Fruit fly (Drosophila melanogaster): ENCODE measurements around the gene CG11601.

The CG11601 gene

DNA sequence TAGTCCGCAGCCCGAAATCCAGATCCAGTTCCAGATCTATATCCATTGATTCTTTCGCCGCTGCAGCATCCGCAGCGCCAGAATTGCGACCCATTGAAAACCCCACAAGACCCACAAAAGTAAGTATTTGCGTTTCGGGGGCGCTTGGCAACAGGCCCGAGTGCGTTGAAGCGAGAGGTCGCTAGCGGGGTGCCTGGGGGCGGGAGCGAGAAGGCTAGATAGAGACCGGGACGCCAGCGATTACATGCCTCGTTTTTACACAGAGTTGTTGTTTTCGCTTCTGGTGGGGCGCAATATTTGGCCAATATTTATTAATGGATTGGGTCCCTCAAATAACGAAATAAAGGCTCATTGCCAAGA lies 15.2 kb upstream of the CG11601 start:
- TF ChIP-seq Pif1A (GFP tag; optimal IDR thresholded peaks at IDR 0.05) (no peak), fd96Ca (GFP tag; IDR thresholded peaks at IDR 0.05) (peak; percentile 16; the same call in 1 of the 3 replicates), CG32121 (GFP tag; IDR thresholded peaks at IDR 0.05) (peak; percentile 62; the same call in 1 of the 2 replicates), CG34367 (tag; optimal IDR thresholded peaks at IDR 0.05) (no peak), CG13204 (GFP tag; optimal IDR thresholded peaks at IDR 0.05) (peak; percentile 79), EcR (GFP tag; optimal IDR thresholded peaks at IDR 0.05) (no peak), Ets98B (GFP tag; IDR thresholded peaks at IDR 0.05) (peak; percentile 22; the same call in 1 of the 2 replicates), CG14655 (GFP tag; optimal IDR thresholded peaks at IDR 0.05) (no peak)

DNA sequence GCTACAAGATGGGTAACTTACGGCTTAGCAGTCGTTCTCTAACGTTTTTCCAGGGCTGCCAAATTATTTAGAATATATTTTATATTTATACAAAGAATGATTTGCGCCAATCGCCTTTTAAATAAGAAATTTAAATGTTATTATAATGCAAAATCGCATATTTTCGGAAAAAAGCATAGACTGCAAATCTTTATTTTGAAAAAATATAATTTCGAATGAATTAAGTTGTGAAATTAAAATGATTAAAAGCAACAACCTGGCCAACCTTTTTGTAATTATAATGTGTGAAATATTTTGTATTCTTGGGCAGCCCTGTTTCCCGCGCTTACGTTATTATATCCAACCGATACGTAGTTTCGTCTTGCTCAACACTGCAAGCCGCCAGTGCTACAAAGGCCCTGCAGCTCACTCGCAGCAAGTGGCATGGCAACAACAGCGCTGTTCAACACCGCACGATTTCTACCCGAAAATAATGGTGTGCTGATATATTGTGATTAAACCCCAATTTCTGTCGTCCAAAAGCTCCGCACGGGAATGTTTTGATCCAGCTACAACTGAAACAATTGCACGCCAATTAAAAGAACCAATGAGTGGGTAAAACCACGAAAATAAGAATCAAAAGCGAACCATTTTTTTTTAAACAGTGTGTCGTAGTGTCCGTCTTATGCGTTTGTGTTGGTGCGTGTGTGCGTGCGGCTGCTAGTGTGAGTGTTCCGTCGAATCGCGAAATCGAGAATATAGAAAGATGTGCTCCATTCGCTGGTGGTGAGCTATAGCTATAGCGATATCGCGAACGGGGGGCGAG lies 14.6 kb upstream of the CG11601 start, which contains the start of gene Pi3K21B:
Gene Pi3K21B, plus strand, starts transcription at position 401 of the 805 bp plus-strand sequence.
- TF ChIP-seq CG13204 (GFP tag; optimal IDR thresholded peaks at IDR 0.05), result no peak
- peak; percentile 79 for TF ChIP-seq CG10348 (GFP tag; IDR thresholded peaks at IDR 0.05)
- no peak for TF ChIP-seq EcR (GFP tag; optimal IDR thresholded peaks at IDR 0.05)
- peak; percentile 48; the same call in 1 of the 2 replicates for TF ChIP-seq rn (GFP tag; IDR thresholded peaks at IDR 0.05)
- TF ChIP-seq D1 (tag; optimal IDR thresholded peaks at IDR 0.05), result no peak
- TF ChIP-seq CG9948 (tag; optimal IDR thresholded peaks at IDR 0.05), result peak; percentile 83
- TF ChIP-seq CG4496 (GFP tag; IDR thresholded peaks at IDR 0.05), result peak; percentile 85
- TF ChIP-seq Snoo (tag; optimal IDR thresholded peaks at IDR 0.05), result peak; percentile 89
- TF ChIP-seq CG34367 (tag; optimal IDR thresholded peaks at IDR 0.05), result peak; percentile 80
- peak; percentile 73 for TF ChIP-seq Ets98B (GFP tag; IDR thresholded peaks at IDR 0.05)
- TF ChIP-seq Pif1A (GFP tag; optimal IDR thresholded peaks at IDR 0.05), result peak; percentile 83
- no peak for TF ChIP-seq CG14655 (GFP tag; optimal IDR thresholded peaks at IDR 0.05)
- peak; percentile 67; the same call in 1 of the 2 replicates for TF ChIP-seq CG32121 (GFP tag; IDR thresholded peaks at IDR 0.05)
- peak; percentile 75 for TF ChIP-seq CG17806 (tag; optimal IDR thresholded peaks at IDR 0.05)
- peak; percentile 63 for TF ChIP-seq CG12605 (GFP tag; IDR thresholded peaks at IDR 0.05)
- peak; percentile 71 for TF ChIP-seq CG8301 (tag; optimal IDR thresholded peaks at IDR 0.05)
- no peak for TF ChIP-seq gl (tag; optimal IDR thresholded peaks at IDR 0.05)
- TF ChIP-seq Pif1B (GFP tag; optimal IDR thresholded peaks at IDR 0.05), result peak; percentile 53
- TF ChIP-seq CG8159 (tag; optimal IDR thresholded peaks at IDR 0.05), result peak; percentile 87
- TF ChIP-seq CG15710 (tag; optimal IDR thresholded peaks at IDR 0.05), result peak; percentile 90
- TF ChIP-seq fd96Ca (GFP tag; IDR thresholded peaks at IDR 0.05), result peak; percentile 54; the same call in 1 of the 3 replicates

DNA sequence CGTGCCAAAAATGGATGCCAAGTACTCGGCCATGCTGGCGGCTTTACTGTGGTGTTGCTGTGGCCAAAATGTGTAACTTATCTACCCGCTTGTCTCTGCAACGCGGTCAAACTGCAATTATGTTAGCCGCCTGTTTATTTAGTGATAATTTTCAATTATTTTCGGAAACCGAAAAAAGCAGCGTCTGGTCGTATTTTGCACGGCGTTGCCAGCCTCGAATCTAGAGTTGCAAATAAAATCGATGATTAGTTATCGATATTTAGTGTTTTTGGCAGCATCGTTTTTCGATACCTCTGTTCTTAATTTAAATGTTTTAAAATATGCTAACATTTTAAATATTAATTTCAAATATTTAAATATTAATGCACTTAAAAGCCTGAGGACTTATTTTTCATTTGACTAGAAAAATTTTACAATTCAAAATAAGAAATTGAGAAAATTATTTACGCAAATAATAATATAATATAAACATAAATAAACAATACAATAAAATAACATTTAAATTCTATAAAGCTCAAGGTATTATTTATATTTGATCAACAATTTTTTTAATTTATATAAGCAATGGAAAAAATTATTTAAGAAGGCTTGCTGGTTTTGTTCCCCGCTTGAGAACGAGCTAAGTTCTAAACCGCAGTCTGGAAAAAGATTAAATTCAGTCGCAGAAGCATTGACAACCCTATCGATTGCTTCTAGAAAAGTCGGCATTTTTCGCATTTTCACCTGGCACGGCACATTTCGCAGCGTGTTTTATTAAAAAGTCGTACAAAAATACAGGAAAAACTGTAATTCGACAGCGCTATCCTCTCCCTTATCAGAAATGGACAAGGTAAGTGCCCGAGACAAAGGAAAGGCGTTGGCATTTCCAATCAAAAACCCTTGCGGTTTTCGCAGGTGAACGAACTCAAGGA lies 11.6 kb upstream of the CG11601 start, which contains the start of the genes U2af38 and Stip1:
Gene U2af38, minus strand, starts transcription at position 230 of the 911 bp plus-strand sequence.
Gene Stip1, plus strand, starts transcription at position 671 of the 911 bp plus-strand sequence.
- no peak for TF ChIP-seq CG14655 (GFP tag; optimal IDR thresholded peaks at IDR 0.05)
- no peak for TF ChIP-seq CG8159 (tag; optimal IDR thresholded peaks at IDR 0.05)
- TF ChIP-seq CG8301 (tag; optimal IDR thresholded peaks at IDR 0.05), result no peak
- TF ChIP-seq CG9948 (tag; optimal IDR thresholded peaks at IDR 0.05), result no peak
- TF ChIP-seq gl (tag; optimal IDR thresholded peaks at IDR 0.05), result no peak
- TF ChIP-seq EcR (GFP tag; optimal IDR thresholded peaks at IDR 0.05), result peak; percentile 99
- no peak for TF ChIP-seq Pif1A (GFP tag; optimal IDR thresholded peaks at IDR 0.05)

DNA sequence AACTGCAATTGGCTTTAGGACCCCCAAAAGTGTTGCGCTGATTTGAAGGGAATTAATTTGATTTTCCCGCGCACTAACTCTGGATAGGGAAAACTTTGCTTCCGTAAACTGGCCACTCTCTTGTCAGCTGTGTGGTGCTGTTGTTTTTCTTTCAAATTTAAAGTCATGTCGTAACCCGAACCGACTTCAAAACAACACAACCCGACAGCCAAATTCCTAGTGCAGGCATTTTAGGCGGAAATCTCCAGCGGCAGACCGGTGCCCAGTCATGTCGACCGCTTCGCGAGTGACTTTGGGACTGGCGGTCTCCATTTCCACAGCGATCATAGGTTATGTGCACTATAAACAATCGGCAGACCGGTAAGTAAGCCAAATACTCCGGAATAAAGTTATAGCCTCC lies 9.2 kb upstream of the CG11601 start, which contains the start of gene CG11562:
Gene CG11562, plus strand, starts transcription at position 119 of the 400 bp plus-strand sequence.
- no peak for TF ChIP-seq Pif1A (GFP tag; optimal IDR thresholded peaks at IDR 0.05)

DNA sequence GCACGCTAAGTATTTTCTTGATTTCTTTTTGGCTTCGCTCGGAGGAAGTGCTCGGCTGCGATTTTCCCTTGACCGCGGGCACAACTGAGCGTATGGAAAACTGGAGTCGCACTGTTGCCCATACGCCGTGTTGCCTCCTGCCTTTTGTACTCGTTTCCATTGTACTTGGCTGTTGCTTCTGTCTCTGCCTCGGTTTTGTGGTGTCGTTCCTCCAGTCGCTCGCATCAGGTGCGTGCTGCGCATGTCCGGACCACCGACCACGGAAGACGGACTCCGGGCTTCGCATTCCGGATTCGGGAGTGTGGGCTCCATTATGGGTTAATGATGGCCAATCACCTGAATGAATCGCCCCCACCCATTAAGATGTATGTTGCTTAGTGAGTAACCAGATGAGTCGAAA lies 8.6 kb upstream of the CG11601 start, which contains the start of gene CG3625:
Gene CG3625, minus strand, starts transcription at position 139 of the 400 bp plus-strand sequence.
- TF ChIP-seq CG4496 (GFP tag; IDR thresholded peaks at IDR 0.05), result 0 out of 3 replicates have a peak, but pooled peaks have one; percentile 25
- no peak for TF ChIP-seq CG9948 (tag; optimal IDR thresholded peaks at IDR 0.05)
- no peak for TF ChIP-seq CG34367 (tag; optimal IDR thresholded peaks at IDR 0.05)
- 0 out of 3 replicates have a peak, but pooled peaks have one; percentile 7 for TF ChIP-seq fd96Ca (GFP tag; IDR thresholded peaks at IDR 0.05)
- TF ChIP-seq Snoo (tag; optimal IDR thresholded peaks at IDR 0.05), result no peak
- no peak for TF ChIP-seq CG14655 (GFP tag; optimal IDR thresholded peaks at IDR 0.05)
- TF ChIP-seq CG10348 (GFP tag; IDR thresholded peaks at IDR 0.05), result no peak
- no peak for TF ChIP-seq CG13204 (GFP tag; optimal IDR thresholded peaks at IDR 0.05)

DNA sequence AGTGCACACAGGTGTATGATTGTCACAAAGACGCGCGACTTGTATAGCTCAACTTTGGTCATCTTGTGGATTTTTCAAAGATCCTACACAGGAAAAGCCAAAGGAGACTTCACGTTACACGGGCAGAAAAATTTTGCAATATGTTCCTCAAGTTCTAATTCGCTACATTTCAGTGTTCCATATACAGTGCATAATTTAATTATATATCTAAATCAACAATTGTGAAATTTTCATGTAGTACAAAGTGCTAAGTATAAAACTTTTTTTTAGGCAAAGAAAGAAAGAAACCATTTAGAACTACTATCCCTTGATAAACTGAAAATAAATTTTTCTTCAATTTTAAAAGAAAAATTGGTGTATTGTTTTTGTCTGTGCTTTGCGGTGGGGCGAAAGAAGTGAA lies 7.9 kb upstream of the CG11601 start:
- no peak for TF ChIP-seq CG12605 (GFP tag; IDR thresholded peaks at IDR 0.05)
- no peak for TF ChIP-seq fd96Ca (GFP tag; IDR thresholded peaks at IDR 0.05)
- TF ChIP-seq CG8301 (tag; optimal IDR thresholded peaks at IDR 0.05), result no peak
- no peak for TF ChIP-seq gl (tag; optimal IDR thresholded peaks at IDR 0.05)
- no peak for TF ChIP-seq CG15710 (tag; optimal IDR thresholded peaks at IDR 0.05)
- no peak for TF ChIP-seq CG14655 (GFP tag; optimal IDR thresholded peaks at IDR 0.05)
- TF ChIP-seq CG32121 (GFP tag; IDR thresholded peaks at IDR 0.05), result no peak
- TF ChIP-seq D1 (tag; optimal IDR thresholded peaks at IDR 0.05), result no peak
- TF ChIP-seq EcR (GFP tag; optimal IDR thresholded peaks at IDR 0.05), result no peak
- no peak for TF ChIP-seq CG10348 (GFP tag; IDR thresholded peaks at IDR 0.05)
- TF ChIP-seq CG34367 (tag; optimal IDR thresholded peaks at IDR 0.05), result no peak
- no peak for TF ChIP-seq CG9948 (tag; optimal IDR thresholded peaks at IDR 0.05)
- no peak for TF ChIP-seq Ets98B (GFP tag; IDR thresholded peaks at IDR 0.05)
- no peak for TF ChIP-seq Pif1B (GFP tag; optimal IDR thresholded peaks at IDR 0.05)
- no peak for TF ChIP-seq CG4496 (GFP tag; IDR thresholded peaks at IDR 0.05)
- TF ChIP-seq Snoo (tag; optimal IDR thresholded peaks at IDR 0.05), result no peak
- no peak for TF ChIP-seq rn (GFP tag; IDR thresholded peaks at IDR 0.05)
- no peak for TF ChIP-seq CG8159 (tag; optimal IDR thresholded peaks at IDR 0.05)
